Worm (Caenorhabditis elegans) whole organism, L2 larva: Measurements from ENCODE around the gene C02B8.6.
"Not testable (repeated sequence)": the region's sequence is repeated elsewhere in the genome, so short reads cannot be mapped to it uniquely, and the experiment has no call there.

Experiments used
- C34F6.9 ChIP-seq: fragments of 150-350 bp; optimal IDR thresholded peaks from 2 replicates; lab custom pipeline; 2014; ENCODE audit warnings: missing biosample characterization, missing genetic modification characterization
- F13H6.1 ChIP-seq: sonication (generic microtip); optimal IDR thresholded peaks from 2 replicates; lab custom pipeline; 2016; ENCODE audit warnings: missing genetic modification characterization, missing compliant biosample characterization
- R02D3.7 ChIP-seq: fragments of 150-350 bp; optimal IDR thresholded peaks from 2 replicates; lab custom pipeline; 2014; ENCODE audit warnings: missing biosample characterization, missing genetic modification characterization
- Y55F3AM.14 ChIP-seq: fragments of 200-800 bp; sonication (Bioruptor generic); optimal IDR thresholded peaks from 2 replicates; lab custom pipeline; 2018; ENCODE audit warnings: mild to moderate bottlenecking, missing genetic modification characterization, missing compliant biosample characterization
- ZK546.5 ChIP-seq: sonication (generic microtip); optimal IDR thresholded peaks from 2 replicates; lab custom pipeline; 2017; ENCODE audit warnings: missing biosample characterization, missing genetic modification characterization
- alr-1 ChIP-seq: fragments of 150-350 bp; optimal IDR thresholded peaks from 2 replicates; lab custom pipeline; 2014; ENCODE audit warnings: missing biosample characterization, missing genetic modification characterization
- aly-2 ChIP-seq: fragments of 150-350 bp; optimal IDR thresholded peaks from 2 replicates; lab custom pipeline; 2014; ENCODE audit warnings: missing biosample characterization, missing genetic modification characterization
- ceh-16 ChIP-seq: fragments of 150-350 bp; optimal IDR thresholded peaks from 2 replicates; lab custom pipeline; 2014; ENCODE audit warnings: missing biosample characterization, missing genetic modification characterization
- crh-2 ChIP-seq: sonication (generic microtip); optimal IDR thresholded peaks from 2 replicates; lab custom pipeline; 2017; ENCODE audit warnings: missing biosample characterization, missing genetic modification characterization
- egl-27 ChIP-seq: sonication (generic microtip); optimal IDR thresholded peaks from 3 replicates; lab custom pipeline; 2017; ENCODE audit warnings: missing biosample characterization, missing genetic modification reagents, missing genetic modification characterization
- elt-1 ChIP-seq: fragments of 150-350 bp; optimal IDR thresholded peaks from 2 replicates; lab custom pipeline; 2014; ENCODE audit warnings: missing biosample characterization, missing genetic modification characterization
- fos-1 ChIP-seq: fragments of 150-350 bp; optimal IDR thresholded peaks from 2 replicates; lab custom pipeline; 2014; ENCODE audit warnings: missing biosample characterization, missing genetic modification characterization
- gmeb-1 ChIP-seq: fragments of 150-350 bp; optimal IDR thresholded peaks from 2 replicates; lab custom pipeline; 2014; ENCODE audit warnings: missing biosample characterization, missing genetic modification characterization
- lin-13 ChIP-seq: fragments of 150-350 bp; optimal IDR thresholded peaks from 2 replicates; lab custom pipeline; 2014; ENCODE audit warnings: missing biosample characterization, missing genetic modification reagents, missing genetic modification characterization
- lsy-2 ChIP-seq, 2 experiments: fragments of 150-350 bp in 1 of 2; sonication (generic microtip) in 1 of 2; optimal IDR thresholded peaks; 2 replicates each; lab custom pipeline; 2014 to 2017; ENCODE audit warnings: missing biosample characterization in 2 of 2, missing genetic modification characterization in 2 of 2
- mbf-1 ChIP-seq: sonication (generic microtip); optimal IDR thresholded peaks from 2 replicates; lab custom pipeline; 2017; ENCODE audit warnings: missing biosample characterization, missing genetic modification characterization
- nhr-10 ChIP-seq: sonication (generic microtip); optimal IDR thresholded peaks from 2 replicates; lab custom pipeline; 2017; ENCODE audit warnings: missing biosample characterization, missing genetic modification characterization
- nhr-11 ChIP-seq: fragments of 150-350 bp; optimal IDR thresholded peaks from 2 replicates; lab custom pipeline; 2014; ENCODE audit warnings: missing biosample characterization, missing genetic modification characterization
- nhr-129 ChIP-seq: fragments of 150-350 bp; optimal IDR thresholded peaks from 2 replicates; lab custom pipeline; 2014; ENCODE audit warnings: missing biosample characterization, missing genetic modification characterization
- nhr-21 ChIP-seq: fragments of 150-350 bp; optimal IDR thresholded peaks from 2 replicates; lab custom pipeline; 2014; ENCODE audit warnings: missing biosample characterization, missing genetic modification characterization
- nhr-23 ChIP-seq: fragments of 150-350 bp; optimal IDR thresholded peaks from 2 replicates; lab custom pipeline; 2014; ENCODE audit warnings: missing biosample characterization, missing genetic modification reagents, missing genetic modification characterization
- nhr-6 ChIP-seq: fragments of 150-350 bp; optimal IDR thresholded peaks from 2 replicates; lab custom pipeline; 2014; ENCODE audit warnings: missing biosample characterization, missing genetic modification characterization
- peb-1 ChIP-seq: fragments of 150-350 bp; optimal IDR thresholded peaks from 2 replicates; lab custom pipeline; 2014; ENCODE audit warnings: missing biosample characterization, missing genetic modification characterization
- skn-1 ChIP-seq: sonication (generic microtip); optimal IDR thresholded peaks from 2 replicates; lab custom pipeline; 2017; ENCODE audit warnings: missing biosample characterization, missing genetic modification characterization
- sma-3 ChIP-seq: sonication (generic microtip); optimal IDR thresholded peaks from 2 replicates; lab custom pipeline; 2016; ENCODE audit warnings: missing genetic modification reagents, missing genetic modification characterization, missing compliant biosample characterization
- sma-9 ChIP-seq, 2 experiments: fragments of 150-350 bp in 1 of 2; sonication (generic microtip) in 1 of 2; optimal IDR thresholded peaks; 2 replicates each; lab custom pipeline; 2014 to 2016; ENCODE audit warnings: missing genetic modification characterization in 2 of 2, mild to moderate bottlenecking in 1 of 2, missing biosample characterization in 1 of 2, missing compliant biosample characterization in 1 of 2, missing genetic modification reagents in 1 of 2, moderate library complexity in 1 of 2
- snpc-4 ChIP-seq: fragments of 150-350 bp; optimal IDR thresholded peaks from 2 replicates; lab custom pipeline; 2014; ENCODE audit warnings: missing biosample characterization, missing genetic modification characterization
- unc-39 ChIP-seq: fragments of 150-350 bp; optimal IDR thresholded peaks from 2 replicates; lab custom pipeline; 2014; ENCODE audit warnings: missing biosample characterization, missing genetic modification characterization
- unc-55 ChIP-seq: fragments of 150-350 bp; sonication (generic microtip); optimal IDR thresholded peaks from 3 replicates; lab custom pipeline; 2014; ENCODE audit warnings: missing biosample characterization, missing genetic modification reagents, missing genetic modification characterization
- unc-62 ChIP-seq: fragments of 150-350 bp; optimal IDR thresholded peaks from 2 replicates; lab custom pipeline; 2014; ENCODE audit warnings: missing biosample characterization, missing genetic modification reagents, missing genetic modification characterization
- zag-1 ChIP-seq: fragments of 150-350 bp; optimal IDR thresholded peaks from 2 replicates; lab custom pipeline; 2014; ENCODE audit warnings: missing biosample characterization, missing genetic modification characterization
- ztf-1 ChIP-seq: fragments of 200-800 bp; sonication (Bioruptor generic); conservative IDR thresholded peaks from 2 replicates; pipeline ENCODE4 v1.3.6; 2022; ENCODE audit warnings: missing genetic modification characterization, missing compliant biosample characterization
- ztf-11 ChIP-seq: sonication (generic microtip); optimal IDR thresholded peaks from 2 replicates; lab custom pipeline; 2017; ENCODE audit warnings: missing biosample characterization, missing genetic modification characterization
- ztf-4 ChIP-seq: fragments of 150-350 bp; optimal IDR thresholded peaks from 2 replicates; lab custom pipeline; 2014; ENCODE audit warnings: missing biosample characterization, missing genetic modification characterization

Gene C02B8.6

ce11 chrX:8136276-8136891 lies at the start of gene C02B8.6:
Gene C02B8.6 (minus strand): TSS chrX:8136326.
- TF ChIP-seq fos-1 (tag; lab: Kevin White, UChicago) (peak; percentile 86), lin-13 (peak; percentile 44), alr-1 (tag; lab: Kevin White, UChicago) (no peak), nhr-129 (tag; lab: Kevin White, UChicago) (peak; percentile 82), C34F6.9 (tag; lab: Kevin White, UChicago) (peak; percentile 59), peb-1 (tag; lab: Kevin White, UChicago) (no peak), mbf-1 (tag; lab: Kevin White, UChicago) (no peak), unc-62 (no peak), lsy-2 (tag; optimal IDR thresholded peaks at IDR 0.05; lab: Kevin White, UChicago) (no peak), crh-2 (tag; lab: Kevin White, UChicago) (peak; percentile 51), snpc-4 (tag; lab: Kevin White, UChicago) (no peak), zag-1 (tag; lab: Kevin White, UChicago) (no peak), elt-1 (tag; lab: Kevin White, UChicago) (no peak), unc-39 (tag; lab: Kevin White, UChicago) (no peak), ztf-4 (tag; lab: Kevin White, UChicago) (no peak), unc-55 (GFP tag; lab: Kevin White, UChicago) (peak; percentile 70), F13H6.1 (tag; lab: Kevin White, UChicago) (peak; percentile 39)

ce11 chrX:8185037-8185436 lies 48.9 kb upstream of the C02B8.6 start, which contains the start of gene C17H11.5:
Gene C17H11.5 (minus strand): TSS chrX:8185137.
- TF ChIP-seq nhr-23 (tag; lab: Kevin White, UChicago), result no peak
- TF ChIP-seq snpc-4 (tag; lab: Kevin White, UChicago), result no peak
- no peak for TF ChIP-seq elt-1 (tag; lab: Kevin White, UChicago)
- no peak for TF ChIP-seq lsy-2 (tag; optimal IDR thresholded peaks at IDR 0.05; lab: Kevin White, UChicago)
- no peak for TF ChIP-seq unc-62
- no peak for TF ChIP-seq nhr-11
- no peak for TF ChIP-seq nhr-10
- TF ChIP-seq nhr-21 (tag; lab: Kevin White, UChicago), result no peak
- TF ChIP-seq peb-1 (tag; lab: Kevin White, UChicago), result no peak
- TF ChIP-seq sma-9 (GFP tag; optimal IDR thresholded peaks at IDR 0.05; lab: Kevin White, UChicago), result no peak
- no peak for TF ChIP-seq sma-9 (tag; optimal IDR thresholded peaks at IDR 0.05; lab: Kevin White, UChicago)
- TF ChIP-seq gmeb-1 (tag; lab: Kevin White, UChicago), result no peak
- no peak for TF ChIP-seq ztf-4 (tag; lab: Kevin White, UChicago)
- TF ChIP-seq ZK546.5, result no peak
- TF ChIP-seq sma-3 (GFP tag; lab: Kevin White, UChicago), result no peak

ce11 chrX:8181590-8182311 lies 45.6 kb upstream of the C02B8.6 start, which contains the start of gene C17H11.4:
Gene C17H11.4 (minus strand): TSS chrX:8181640.
- TF ChIP-seq aly-2; elt-1 (tag; lab: Kevin White, UChicago); gmeb-1 (tag; lab: Kevin White, UChicago): not testable (repeated sequence)

ce11 chrX:8173610-8174009 lies 37.5 kb upstream of the C02B8.6 start, which contains the start of gene C17H11.1:
Gene C17H11.1 (plus strand): TSS chrX:8173910.
- TF ChIP-seq ceh-16 (tag; lab: Kevin White, UChicago) (no peak), ztf-1 (GFP tag; lab: Robert Waterston, UW) (no peak), elt-1 (tag; lab: Kevin White, UChicago) (no peak), alr-1 (tag; lab: Kevin White, UChicago) (no peak), R02D3.7 (tag; lab: Kevin White, UChicago) (no peak), gmeb-1 (tag; lab: Kevin White, UChicago) (no peak), fos-1 (tag; lab: Kevin White, UChicago) (no peak), Y55F3AM.14 (GFP tag; lab: Kevin White, UChicago) (no peak), nhr-10 (no peak)

- TF ChIP-seq fos-1 (tag; lab: Kevin White, UChicago) (peak; percentile 32), C34F6.9 (tag; lab: Kevin White, UChicago) (peak; percentile 39), nhr-6 (tag; lab: Kevin White, UChicago) (no peak), ztf-1 (GFP tag; lab: Robert Waterston, UW) (no peak), R02D3.7 (tag; lab: Kevin White, UChicago) (no peak), egl-27 (no peak), nhr-129 (tag; lab: Kevin White, UChicago) (peak; percentile 47), skn-1 (tag; lab: Kevin White, UChicago) (no peak), crh-2 (tag; lab: Kevin White, UChicago) (no peak), zag-1 (tag; lab: Kevin White, UChicago) (no peak), ztf-11 (tag; lab: Kevin White, UChicago) (no peak), ztf-4 (tag; lab: Kevin White, UChicago) (no peak), alr-1 (tag; lab: Kevin White, UChicago) (no peak), sma-9 (GFP tag; optimal IDR thresholded peaks at IDR 0.05; lab: Kevin White, UChicago) (peak; percentile 20), sma-9 (tag; optimal IDR thresholded peaks at IDR 0.05; lab: Kevin White, UChicago) (no peak), F13H6.1 (tag; lab: Kevin White, UChicago) (no peak), ZK546.5 (no peak)
- TF ChIP-seq, all 48 proteins: peak for 4
Measured at ce11 chrX:8169534-8169933, 33.4 kb upstream of the C02B8.6 start, which contains the start of gene C17H11.2. Gene C17H11.2 (plus strand): TSS chrX:8169930.
